Worm (Caenorhabditis elegans) whole organism, mixed stage, embryonic: Measurements from ENCODE around the gene M176.4.

Source experiments
- ceh-39 ChIP-seq: fragments of 150-350 bp; optimal IDR thresholded peaks from 2 replicates; lab custom pipeline; 2014; ENCODE audit warnings: missing biosample characterization, missing genetic modification characterization
- snpc-4 ChIP-seq: fragments of 150-350 bp; optimal IDR thresholded peaks from 2 replicates; lab custom pipeline; 2014; ENCODE audit warnings: missing biosample characterization, missing genetic modification characterization
- ztf-11 ChIP-seq: fragments of 150-350 bp; optimal IDR thresholded peaks from 2 replicates; lab custom pipeline; 2014; ENCODE audit warnings: missing biosample characterization, missing genetic modification characterization

DNA sequence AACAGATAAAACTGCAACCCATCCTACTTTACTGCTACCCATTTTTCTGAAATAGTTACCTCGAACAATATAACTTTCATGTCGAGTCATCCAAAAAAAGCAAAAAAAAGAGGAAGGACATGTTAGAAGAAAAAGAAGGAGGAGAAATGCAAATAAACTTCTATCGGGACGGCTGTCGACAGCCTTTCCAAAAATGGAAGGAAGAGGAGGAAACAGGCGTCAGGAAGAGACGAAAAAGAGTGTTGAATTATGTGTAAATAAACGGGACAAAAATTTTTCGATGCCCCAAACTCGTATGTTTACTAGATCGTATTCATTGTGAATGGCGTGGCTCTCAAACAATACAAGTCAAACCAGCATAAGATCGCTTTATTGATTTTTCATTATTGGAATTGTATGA lies 9.5 kb downstream of the M176.4 start, which contains the start of gene M176.5:
- TF ChIP-seq ceh-39 (no peak), ztf-11 (tag; lab: Kevin White, UChicago) (no peak), snpc-4 (tag; lab: Kevin White, UChicago) (no peak)
